Fruit fly (Drosophila melanogaster) Kc167 (cell line): ENCODE data around the gene CG11891.

Experiments used
- Myc ChIP-seq: fragments of >200 bp; optimal IDR thresholded peaks from 2 replicates; lab custom pipeline; 2017; ENCODE audit warnings: missing external identifiers
- Sin3A ChIP-seq: fragments of >200 bp; optimal IDR thresholded peaks from 2 replicates; lab custom pipeline; 2018; ENCODE audit warnings: missing external identifiers
- h ChIP-seq: fragments of >200 bp; optimal IDR thresholded peaks from 3 replicates; lab custom pipeline; 2018; ENCODE audit warnings: missing external identifiers
- insv ChIP-seq: fragments of >200 bp; optimal IDR thresholded peaks from 3 replicates; lab custom pipeline; 2018; ENCODE audit warnings: missing external identifiers
- psq ChIP-seq: fragments of >200 bp; optimal IDR thresholded peaks from 2 replicates; lab custom pipeline; 2017; ENCODE audit warnings: missing external identifiers
- ttk ChIP-seq: sonication (Bioruptor generic); optimal IDR thresholded peaks from 2 replicates; lab custom pipeline; 2017; ENCODE audit warnings: missing external identifiers

The CG11891 gene

dm6 chr3R:25320051-25320705, 50.2 kb downstream of the CG11891 start, which contains the start of gene CG10560:
Gene CG10560 (minus strand): TSS chr3R:25320101.
- TF ChIP-seq psq (lab: Kevin White, UChicago): no peak
- no peak for TF ChIP-seq h (lab: Kevin White, UChicago)
- TF ChIP-seq ttk (lab: Kevin White, UChicago): no peak
- TF ChIP-seq Myc (lab: Kevin White, UChicago): no peak
- TF ChIP-seq Sin3A (lab: Kevin White, UChicago): no peak
- no peak for TF ChIP-seq insv (lab: Kevin White, UChicago)

- no peak for TF ChIP-seq ttk (lab: Kevin White, UChicago)
- TF ChIP-seq insv (lab: Kevin White, UChicago): no peak
- no peak for TF ChIP-seq Myc (lab: Kevin White, UChicago)
- no peak for TF ChIP-seq h (lab: Kevin White, UChicago)
- TF ChIP-seq psq (lab: Kevin White, UChicago): no peak
- no peak for TF ChIP-seq Sin3A (lab: Kevin White, UChicago)
Measured at dm6 chr3R:25320898-25321297, 50.9 kb downstream of the CG11891 start.

dm6 chr3R:25321681-25322080, 51.7 kb downstream of the CG11891 start:
- TF ChIP-seq h (lab: Kevin White, UChicago): no peak
- TF ChIP-seq psq (lab: Kevin White, UChicago): no peak
- TF ChIP-seq ttk (lab: Kevin White, UChicago): no peak
- no peak for TF ChIP-seq Myc (lab: Kevin White, UChicago)
- no peak for TF ChIP-seq Sin3A (lab: Kevin White, UChicago)
- no peak for TF ChIP-seq insv (lab: Kevin White, UChicago)

dm6 chr3R:25322657-25323056, 52.6 kb downstream of the CG11891 start, which contains the start of gene CG10562:
Gene CG10562 (minus strand): TSS chr3R:25322757.
- TF ChIP-seq Myc (lab: Kevin White, UChicago) (no peak), psq (lab: Kevin White, UChicago) (no peak), Sin3A (lab: Kevin White, UChicago) (no peak), h (lab: Kevin White, UChicago) (no peak), ttk (lab: Kevin White, UChicago) (no peak), insv (lab: Kevin White, UChicago) (no peak)
